Worm (Caenorhabditis elegans) whole organism, L1 larva: ENCODE measurements around the gene grd-7.

Experiments
- aly-2 ChIP-seq: fragments of 150-350 bp; optimal IDR thresholded peaks from 2 replicates; lab custom pipeline; 2014; ENCODE audit warnings: missing biosample characterization, missing genetic modification characterization
- efl-3 ChIP-seq: fragments of 200-800 bp; sonication (Bioruptor generic); optimal IDR thresholded peaks from 2 replicates; lab custom pipeline; 2018; ENCODE audit warnings: mild to moderate bottlenecking, missing genetic modification characterization, missing compliant biosample characterization
- hpl-2 ChIP-seq: fragments of 150-350 bp; optimal IDR thresholded peaks from 2 replicates; lab custom pipeline; 2014; ENCODE audit warnings: missing biosample characterization, missing genetic modification reagents, missing genetic modification characterization
- nhr-11 ChIP-seq: fragments of 150-350 bp; optimal IDR thresholded peaks from 2 replicates; lab custom pipeline; 2014; ENCODE audit warnings: missing biosample characterization, missing genetic modification characterization
- nhr-28 ChIP-seq: fragments of 150-350 bp; optimal IDR thresholded peaks from 2 replicates; lab custom pipeline; 2014; ENCODE audit warnings: missing biosample characterization, missing genetic modification characterization
- nhr-71 ChIP-seq: sonication (generic microtip); optimal IDR thresholded peaks from 2 replicates; lab custom pipeline; 2016; ENCODE audit warnings: mild to moderate bottlenecking, missing genetic modification characterization, moderate library complexity, missing compliant biosample characterization
- pqm-1 ChIP-seq: sonication (generic microtip); optimal IDR thresholded peaks from 3 replicates; lab custom pipeline; 2017; ENCODE audit warnings: missing biosample characterization, missing genetic modification characterization
- swsn-7 ChIP-seq: sonication (generic microtip); optimal IDR thresholded peaks from 2 replicates; lab custom pipeline; 2016; ENCODE audit warnings: missing genetic modification characterization, missing compliant biosample characterization
- tbx-2 ChIP-seq: sonication (generic microtip); optimal IDR thresholded peaks from 2 replicates; lab custom pipeline; 2016; ENCODE audit warnings: missing genetic modification characterization, missing compliant biosample characterization

DNA sequence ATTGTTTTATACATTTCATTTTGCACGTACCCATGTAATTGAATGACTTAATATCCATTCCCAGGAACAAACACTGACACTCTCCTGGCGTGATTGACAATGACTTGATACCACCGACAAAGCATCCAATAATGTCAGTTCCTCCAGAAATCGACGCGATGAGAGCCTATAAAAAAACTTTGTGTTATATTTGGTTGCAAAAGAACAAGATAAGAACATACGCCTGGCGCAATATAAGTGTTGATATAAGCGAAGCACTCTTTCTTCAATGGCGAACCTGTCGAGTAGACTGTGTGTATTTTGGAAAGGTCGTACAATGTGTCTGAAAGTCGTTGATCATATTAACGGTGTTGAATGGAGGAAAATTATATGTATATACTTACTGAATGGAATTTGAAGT is 33.8 kb upstream of the grd-7 start:
- TF ChIP-seq efl-3 (GFP tag; lab: Kevin White, UChicago) (no peak), nhr-71 (tag; lab: Kevin White, UChicago) (no peak), pqm-1 (tag; lab: Kevin White, UChicago) (no peak), nhr-11 (tag; lab: Kevin White, UChicago) (no peak), hpl-2 (GFP tag; lab: Kevin White, UChicago) (no peak), nhr-28 (no peak), aly-2 (tag; lab: Kevin White, UChicago) (no peak), tbx-2 (tag; lab: Kevin White, UChicago) (no peak), swsn-7 (tag; lab: Kevin White, UChicago) (no peak)
